Fruit fly (Drosophila melanogaster) whole organism, embryonic: Measurements from ENCODE around the gene sff.

ENCODE experiments used
- Ada2b ChIP-seq: fragments of 200-800 bp; sonication (Bioruptor generic); IDR thresholded peaks from 2 replicates; pipeline ENCODE4 v1.3.6; 2022; ENCODE audit warnings: missing biosample characterization, missing genetic modification characterization
- BtbVII ChIP-seq: fragments of 200-800 bp; sonication (Bioruptor generic); optimal IDR thresholded peaks from 3 replicates; lab custom pipeline; 2017; ENCODE audit warnings: missing biosample characterization, mild to moderate bottlenecking, missing genetic modification characterization
- C15 ChIP-seq: fragments of 200-800 bp; sonication (Bioruptor generic); IDR thresholded peaks from 3 replicates; pipeline ENCODE4 v1.3.6; 2022; ENCODE audit warnings: missing biosample characterization, missing genetic modification characterization
- CG10209 ChIP-seq: fragments of 200-800 bp; sonication (Bioruptor generic); optimal IDR thresholded peaks from 3 replicates; lab custom pipeline; 2017; ENCODE audit warnings: missing biosample characterization, mild to moderate bottlenecking, missing genetic modification characterization, missing genetic modification reagents
- CG10431 ChIP-seq: fragments of 200-800 bp; sonication (Bioruptor generic); optimal IDR thresholded peaks from 3 replicates; lab custom pipeline; 2018; ENCODE audit warnings: missing biosample characterization, mild to moderate bottlenecking, missing genetic modification characterization
- CG12155 ChIP-seq: fragments of 200-800 bp; sonication (Bioruptor generic); optimal IDR thresholded peaks from 3 replicates; lab custom pipeline; 2016; ENCODE audit warnings: missing biosample characterization, missing genetic modification characterization
- CG12391 ChIP-seq: fragments of 200-800 bp; sonication (Bioruptor generic); optimal IDR thresholded peaks from 3 replicates; lab custom pipeline; 2018; ENCODE audit warnings: missing biosample characterization, mild to moderate bottlenecking, missing genetic modification characterization, moderate library complexity
- CG1603 ChIP-seq: fragments of 200-800 bp; sonication (Bioruptor generic); optimal IDR thresholded peaks from 2 replicates; lab custom pipeline; 2019; ENCODE audit warnings: missing biosample characterization, mild to moderate bottlenecking, missing genetic modification characterization, moderate library complexity
- CG16863 ChIP-seq: fragments of 200-800 bp; sonication (Bioruptor generic); optimal IDR thresholded peaks from 3 replicates; lab custom pipeline; 2016; ENCODE audit warnings: missing biosample characterization, missing genetic modification characterization
- CG17328 ChIP-seq: fragments of 200-800 bp; sonication (Bioruptor generic); IDR thresholded peaks from 2 replicates; pipeline ENCODE4 v1.3.6; 2022; ENCODE audit warnings: missing biosample characterization, missing genetic modification characterization
- CG17359 ChIP-seq: fragments of 200-800 bp; sonication (Bioruptor generic); optimal IDR thresholded peaks from 3 replicates; lab custom pipeline; 2018; ENCODE audit warnings: missing biosample characterization, mild to moderate bottlenecking, missing genetic modification characterization, moderate library complexity
- CG2116 ChIP-seq: fragments of 200-800 bp; sonication (Bioruptor generic); optimal IDR thresholded peaks from 3 replicates; lab custom pipeline; 2018; ENCODE audit warnings: missing biosample characterization, mild to moderate bottlenecking, missing genetic modification characterization
- CG2875 ChIP-seq: fragments of 200-800 bp; sonication (Bioruptor generic); optimal IDR thresholded peaks from 2 replicates; lab custom pipeline; 2017; ENCODE audit warnings: missing biosample characterization, mild to moderate bottlenecking, missing genetic modification characterization, missing genetic modification reagents
- CG30403 ChIP-seq: fragments of 200-800 bp; sonication (Bioruptor generic); optimal IDR thresholded peaks from 3 replicates; lab custom pipeline; 2016; ENCODE audit warnings: missing biosample characterization, missing genetic modification characterization
- CG3407 ChIP-seq: fragments of 200-800 bp; sonication (Bioruptor generic); optimal IDR thresholded peaks from 2 replicates; lab custom pipeline; 2018; ENCODE audit warnings: missing biosample characterization, mild to moderate bottlenecking, missing genetic modification characterization
- CG34224 ChIP-seq: fragments of 200-800 bp; sonication (Bioruptor generic); IDR thresholded peaks from 3 replicates; pipeline ENCODE4 v1.3.6; 2022; ENCODE audit warnings: missing biosample characterization, missing genetic modification characterization; ENCODE audit not compliant: partially characterized antibody
- CG3995 ChIP-seq: fragments of 200-800 bp; sonication (Bioruptor generic); optimal IDR thresholded peaks from 3 replicates; lab custom pipeline; 2016; ENCODE audit warnings: missing biosample characterization, missing genetic modification characterization
- CG4854 ChIP-seq: fragments of 200-800 bp; sonication (Bioruptor generic); optimal IDR thresholded peaks from 2 replicates; lab custom pipeline; 2016; ENCODE audit warnings: missing biosample characterization, missing genetic modification characterization, inconsistent platforms
- CG6175 ChIP-seq: fragments of 200-800 bp; sonication (Bioruptor generic); IDR thresholded peaks from 3 replicates; pipeline ENCODE4 v1.3.6; 2022; ENCODE audit warnings: missing biosample characterization, missing genetic modification characterization
- CG7372 ChIP-seq: fragments of 200-800 bp; sonication (Bioruptor generic); IDR thresholded peaks from 2 replicates; pipeline ENCODE4 v1.3.6; 2022; ENCODE audit warnings: missing biosample characterization, missing genetic modification characterization
- CG9609 ChIP-seq: fragments of 200-800 bp; sonication (Bioruptor generic); optimal IDR thresholded peaks from 3 replicates; lab custom pipeline; 2016; ENCODE audit warnings: missing biosample characterization, missing genetic modification characterization
- Dad ChIP-seq: fragments of 200-800 bp; sonication (Bioruptor generic); optimal IDR thresholded peaks from 3 replicates; lab custom pipeline; 2016; ENCODE audit warnings: missing biosample characterization, missing genetic modification characterization
- Kr ChIP-seq: fragments of 200-800 bp; sonication (Bioruptor generic); optimal IDR thresholded peaks from 2 replicates; lab custom pipeline; 2017; ENCODE audit warnings: missing biosample characterization, mild to moderate bottlenecking, missing genetic modification characterization
- Lpt ChIP-seq: fragments of >200 bp; optimal IDR thresholded peaks from 2 replicates; lab custom pipeline; 2018; ENCODE audit warnings: missing biosample characterization, missing genetic modification characterization
- Mes4 ChIP-seq: fragments of 200-800 bp; sonication (Bioruptor generic); optimal IDR thresholded peaks from 2 replicates; lab custom pipeline; 2016; ENCODE audit warnings: missing biosample characterization, missing genetic modification characterization
- Neu2 ChIP-seq: fragments of 200-800 bp; sonication (Bioruptor generic); optimal IDR thresholded peaks from 3 replicates; lab custom pipeline; 2016; ENCODE audit warnings: missing biosample characterization, missing genetic modification characterization, borderline replicate concordance
- NfI ChIP-seq: fragments of 200-800 bp; sonication (Bioruptor generic); optimal IDR thresholded peaks from 3 replicates; lab custom pipeline; 2018; ENCODE audit warnings: missing biosample characterization, mild to moderate bottlenecking, missing genetic modification characterization, moderate library complexity
- Poxn ChIP-seq: fragments of 200-800 bp; sonication (Bioruptor generic); IDR thresholded peaks from 2 replicates; pipeline ENCODE4 v1.3.6; 2022; ENCODE audit warnings: missing biosample characterization, missing genetic modification characterization
- Ptx1 ChIP-seq: fragments of 200-800 bp; sonication (Bioruptor generic); IDR thresholded peaks from 2 replicates; pipeline ENCODE4 v1.3.6; 2022; ENCODE audit warnings: missing biosample characterization, missing genetic modification characterization
- Scr ChIP-seq: fragments of 200-800 bp; sonication (Bioruptor generic); IDR thresholded peaks from 2 replicates; pipeline ENCODE4 v1.3.6; 2022; ENCODE audit warnings: missing biosample characterization, missing genetic modification characterization; ENCODE audit not compliant: partially characterized antibody
- Side ChIP-seq: fragments of 200-800 bp; sonication (Bioruptor generic); optimal IDR thresholded peaks from 2 replicates; lab custom pipeline; 2016; ENCODE audit warnings: missing biosample characterization, missing genetic modification characterization
- Stat92E ChIP-seq, 3 experiments: fragments of >200 bp in 2 of 3; fragments of 200-800 bp in 1 of 3; sonication (Bioruptor generic) in 1 of 3; optimal IDR thresholded peaks; 2 replicates each; lab custom pipeline; 2017 to 2019; ENCODE audit warnings: missing biosample characterization in 3 of 3, missing genetic modification characterization in 3 of 3, mild to moderate bottlenecking in 1 of 3, moderate library complexity in 1 of 3
- amos ChIP-seq: fragments of 200-800 bp; sonication (Bioruptor generic); IDR thresholded peaks from 2 replicates; pipeline ENCODE4 v1.3.6; 2022; ENCODE audit warnings: missing biosample characterization, missing genetic modification characterization; ENCODE audit not compliant: partially characterized antibody
- br ChIP-seq: fragments of >200 bp; optimal IDR thresholded peaks from 2 replicates; lab custom pipeline; 2017
- btn ChIP-seq: fragments of 200-800 bp; sonication (Bioruptor generic); optimal IDR thresholded peaks from 2 replicates; lab custom pipeline; 2016; ENCODE audit warnings: missing biosample characterization, missing genetic modification characterization
- chm ChIP-seq: fragments of 200-800 bp; sonication (Bioruptor generic); IDR thresholded peaks from 2 replicates; pipeline ENCODE4 v1.3.6; 2022; ENCODE audit warnings: missing biosample characterization, missing genetic modification characterization
- chn ChIP-seq: fragments of 200-800 bp; sonication (Bioruptor generic); optimal IDR thresholded peaks from 2 replicates; lab custom pipeline; 2016; ENCODE audit warnings: missing biosample characterization, missing genetic modification characterization
- crc ChIP-seq: fragments of 200-800 bp; sonication (Bioruptor generic); optimal IDR thresholded peaks from 2 replicates; lab custom pipeline; 2016; ENCODE audit warnings: missing biosample characterization, missing genetic modification characterization
- crol ChIP-seq: fragments of 200-800 bp; sonication (Bioruptor generic); IDR thresholded peaks from 2 replicates; pipeline ENCODE4 v1.3.6; 2022; ENCODE audit warnings: missing biosample characterization, missing genetic modification characterization
- da ChIP-seq: fragments of 200-800 bp; sonication (Bioruptor generic); optimal IDR thresholded peaks from 2 replicates; lab custom pipeline; 2016; ENCODE audit warnings: missing biosample characterization, missing genetic modification characterization
- exex ChIP-seq: fragments of 200-800 bp; sonication (Bioruptor generic); optimal IDR thresholded peaks from 4 replicates; lab custom pipeline; 2018; ENCODE audit warnings: missing biosample characterization, mild to moderate bottlenecking, missing genetic modification characterization, moderate library complexity
- fd64A ChIP-seq: fragments of 200-800 bp; sonication (Bioruptor generic); optimal IDR thresholded peaks from 3 replicates; lab custom pipeline; 2018; ENCODE audit warnings: missing biosample characterization, mild to moderate bottlenecking, missing genetic modification characterization
- fru ChIP-seq: fragments of >200 bp; optimal IDR thresholded peaks from 2 replicates; lab custom pipeline; 2017
- ftz-f1 ChIP-seq: fragments of 200-800 bp; sonication (Bioruptor generic); optimal IDR thresholded peaks from 2 replicates; lab custom pipeline; 2016; ENCODE audit warnings: missing biosample characterization, missing genetic modification characterization
- gsb ChIP-seq: fragments of 200-800 bp; sonication (Bioruptor generic); IDR thresholded peaks from 2 replicates; pipeline ENCODE4 v1.3.6; 2022; ENCODE audit warnings: missing biosample characterization, missing genetic modification characterization
- kni ChIP-seq: fragments of 200-800 bp; sonication (Bioruptor generic); optimal IDR thresholded peaks from 3 replicates; lab custom pipeline; 2017; ENCODE audit warnings: mild to moderate bottlenecking, missing biosample characterization, missing genetic modification reagents, missing genetic modification characterization
- lov ChIP-seq, 2 experiments: fragments of 200-800 bp in 1 of 2; fragments of >200 bp in 1 of 2; sonication (Bioruptor generic) in 1 of 2; IDR thresholded peaks in 1 of 2; optimal IDR thresholded peaks in 1 of 2; 2 replicates in 1 of 2; 3 replicates in 1 of 2; pipeline versions ENCODE4 v1.3.6 to Lab custom; 2017 to 2022; ENCODE audit warnings: missing biosample characterization in 1 of 2, missing genetic modification characterization in 1 of 2
- pfk ChIP-seq: fragments of 200-800 bp; sonication (Bioruptor generic); optimal IDR thresholded peaks from 2 replicates; lab custom pipeline; 2018; ENCODE audit warnings: missing biosample characterization, mild to moderate bottlenecking, missing genetic modification characterization, moderate library complexity
- sc ChIP-seq, 3 experiments: fragments of >200 bp in 2 of 3; fragments of 200-800 bp in 1 of 3; sonication (Bioruptor generic) in 1 of 3; optimal IDR thresholded peaks; 2 replicates in 2 of 3; 3 replicates in 1 of 3; lab custom pipeline; 2017; ENCODE audit warnings: mild to moderate bottlenecking in 1 of 3, missing biosample characterization in 1 of 3, missing genetic modification characterization in 1 of 3, missing genetic modification reagents in 1 of 3
- scrt ChIP-seq: fragments of 200-800 bp; sonication (Bioruptor generic); optimal IDR thresholded peaks from 2 replicates; lab custom pipeline; 2018; ENCODE audit warnings: missing biosample characterization, mild to moderate bottlenecking, missing genetic modification characterization, moderate library complexity
- wdn ChIP-seq: fragments of 200-800 bp; sonication (Bioruptor generic); IDR thresholded peaks from 2 replicates; pipeline ENCODE4 v1.3.6; 2022; ENCODE audit warnings: missing biosample characterization, missing genetic modification characterization

sff gene

dm6 chr3L:15923352-15923751, 1.3 kb downstream of the sff start (continued):
- TF ChIP-seq Poxn (GFP tag; lab: Robert Waterston, UW) (no peak), wdn (GFP tag; lab: Robert Waterston, UW) (no peak), Ptx1 (GFP tag; lab: Robert Waterston, UW) (peak; percentile 58), Lpt (GFP tag; lab: Kevin White, UChicago) (no peak), CG17328 (GFP tag; lab: Robert Waterston, UW) (no peak; the same call in 1 of the 2 replicates), chn (GFP tag; lab: Kevin White, UChicago) (no peak), pfk (GFP tag; lab: Kevin White, UChicago) (no peak), BtbVII (no peak), gsb (GFP tag; lab: Robert Waterston, UW) (no peak), CG9609 (GFP tag; lab: Kevin White, UChicago) (no peak), Kr (GFP tag; lab: Kevin White, UChicago) (no peak), CG3407 (GFP tag; lab: Kevin White, UChicago) (no peak), CG3995 (GFP tag; lab: Kevin White, UChicago) (no peak), CG12391 (tag; lab: Kevin White, UChicago) (peak; percentile 54), CG6175 (GFP tag; lab: Robert Waterston, UW) (no peak), CG12155 (peak; percentile 29), da (GFP tag; lab: Kevin White, UChicago) (no peak), Neu2 (GFP tag; lab: Kevin White, UChicago) (no peak), Ada2b (GFP tag; lab: Robert Waterston, UW) (peak; percentile 38), br (no peak), crc (GFP tag; lab: Kevin White, UChicago) (no peak), CG7372 (GFP tag; lab: Robert Waterston, UW) (no peak), CG10431 (GFP tag; lab: Kevin White, UChicago) (no peak), C15 (GFP tag; lab: Robert Waterston, UW) (0 out of 3 replicates have a peak, but pooled peaks have one; percentile 30), amos (GFP tag; lab: Robert Waterston, UW) (no peak), CG1603 (tag; lab: Kevin White, UChicago) (no peak), CG10209 (no peak), CG16863 (no peak), fru (lab: Kevin White, UChicago) (no peak), CG4854 (peak; percentile 1), CG34224 (no peak), scrt (GFP tag; lab: Kevin White, UChicago) (peak; percentile 22), Dad (no peak), NfI (GFP tag; lab: Kevin White, UChicago) (peak; percentile 35), chm (GFP tag; lab: Robert Waterston, UW) (no peak), CG2875 (GFP tag; lab: Kevin White, UChicago) (no peak), crol (GFP tag; lab: Robert Waterston, UW) (no peak), CG17359 (tag; lab: Kevin White, UChicago) (peak; percentile 48), btn (GFP tag; lab: Kevin White, UChicago) (no peak), Stat92E (GFP tag; optimal IDR thresholded peaks at IDR 0.05; lab: Kevin White, UChicago) (no peak), lov (optimal IDR thresholded peaks at IDR 0.05; lab: Kevin White, UChicago) (no peak), lov (GFP tag; IDR thresholded peaks at IDR 0.05; lab: Robert Waterston, UW) (no peak), Mes4 (GFP tag; lab: Kevin White, UChicago) (no peak), sc (optimal IDR thresholded peaks at IDR 0.05; lab: Kevin White, UChicago) (no peak), sc (GFP tag; optimal IDR thresholded peaks at IDR 0.05; lab: Kevin White, UChicago) (no peak), fd64A (no peak), exex (tag; lab: Kevin White, UChicago) (no peak), CG2116 (GFP tag; lab: Kevin White, UChicago) (no peak), kni (GFP tag; lab: Kevin White, UChicago) (no peak), ftz-f1 (GFP tag; lab: Kevin White, UChicago) (no peak), Scr (GFP tag; lab: Robert Waterston, UW) (no peak), CG30403 (GFP tag; lab: Kevin White, UChicago) (peak; percentile 41), Side (GFP tag; lab: Kevin White, UChicago) (no peak)
